Fruit fly (Drosophila melanogaster): ENCODE measurements around the gene CG14401.

Gene CG14401

dm6 chr2L:20858371-20859340, 11.0 kb upstream of the CG14401 start, which contains the start of gene bero:
Gene bero, plus strand, starts transcription at chr2L:20858695.
- no peak for TF ChIP-seq Rel (GFP tag; optimal IDR thresholded peaks at IDR 0.05)
- TF ChIP-seq Rel (tag; optimal IDR thresholded peaks at IDR 0.05) = no peak
- no peak for TF ChIP-seq usp (GFP tag; optimal IDR thresholded peaks at IDR 0.05)
- no peak for TF ChIP-seq jim (GFP tag; optimal IDR thresholded peaks at IDR 0.05)
- no peak for TF ChIP-seq Sp1 (GFP tag; optimal IDR thresholded peaks at IDR 0.05)
- TF ChIP-seq CG9705 (GFP tag; optimal IDR thresholded peaks at IDR 0.05) = no peak

dm6 chr2L:20864764-20865265, 4.8 kb upstream of the CG14401 start, which contains the start of gene CG9338:
Gene CG9338, plus strand, starts transcription at chr2L:20865215.
- no peak for TF ChIP-seq Rel (GFP tag; optimal IDR thresholded peaks at IDR 0.05)
- peak; percentile 66 for TF ChIP-seq Rel (tag; optimal IDR thresholded peaks at IDR 0.05)
- peak; percentile 86 for TF ChIP-seq rgr (GFP tag; optimal IDR thresholded peaks at IDR 0.05)
- peak; percentile 76 for TF ChIP-seq Sp1 (GFP tag; optimal IDR thresholded peaks at IDR 0.05)
- peak; percentile 47 for TF ChIP-seq CrebA (GFP tag; optimal IDR thresholded peaks at IDR 0.05; ENCODE audit: borderline replicate concordance)
- peak; percentile 45 for TF ChIP-seq Jra (GFP tag; optimal IDR thresholded peaks at IDR 0.05)
- peak; percentile 88 for TF ChIP-seq fru (GFP tag; optimal IDR thresholded peaks at IDR 0.05)
- peak; percentile 36 for TF ChIP-seq CG32264 (GFP tag; optimal IDR thresholded peaks at IDR 0.05)
- TF ChIP-seq sv (GFP tag; optimal IDR thresholded peaks at IDR 0.05) = peak; percentile 72
- TF ChIP-seq woc (GFP tag; optimal IDR thresholded peaks at IDR 0.05) = peak; percentile 95
- no peak for TF ChIP-seq usp (GFP tag; optimal IDR thresholded peaks at IDR 0.05)
- no peak for TF ChIP-seq Vsx2 (GFP tag; optimal IDR thresholded peaks at IDR 0.05; ENCODE audit: partially characterized antibody)
- peak; percentile 37 for TF ChIP-seq Hnf4 (GFP tag; optimal IDR thresholded peaks at IDR 0.05)
- TF ChIP-seq jim (GFP tag; optimal IDR thresholded peaks at IDR 0.05) = no peak
- peak; percentile 61 for TF ChIP-seq tai (GFP tag; optimal IDR thresholded peaks at IDR 0.05)
- TF ChIP-seq pan (optimal IDR thresholded peaks at IDR 0.05) = peak; percentile 88
- TF ChIP-seq Dif (GFP tag; optimal IDR thresholded peaks at IDR 0.05; ENCODE audit: partially characterized antibody) = no peak
- TF ChIP-seq OdsH (GFP tag; optimal IDR thresholded peaks at IDR 0.05) = peak; percentile 87
- TF ChIP-seq CG9705 (GFP tag; optimal IDR thresholded peaks at IDR 0.05) = peak; percentile 89
- TF ChIP-seq Mio (GFP tag; optimal IDR thresholded peaks at IDR 0.05) = no peak
- peak; percentile 68 for TF ChIP-seq psq (GFP tag; optimal IDR thresholded peaks at IDR 0.05)
- TF ChIP-seq Dfd (GFP tag; optimal IDR thresholded peaks at IDR 0.05) = no peak
- TF ChIP-seq h (GFP tag; optimal IDR thresholded peaks at IDR 0.05) = peak; percentile 90
- peak; percentile 83 for TF ChIP-seq ey (GFP tag; optimal IDR thresholded peaks at IDR 0.05)
- TF ChIP-seq br (GFP tag; optimal IDR thresholded peaks at IDR 0.05) = peak; percentile 88
- no peak for TF ChIP-seq Hr83 (GFP tag; optimal IDR thresholded peaks at IDR 0.05; ENCODE audit: poor library complexity, severe bottlenecking)
- TF ChIP-seq dmrt93B (GFP tag; optimal IDR thresholded peaks at IDR 0.05) = peak; percentile 90
- TF ChIP-seq HLH106 (tag; optimal IDR thresholded peaks at IDR 0.05) = peak; percentile 94
- TF ChIP-seq GATAd (GFP tag; optimal IDR thresholded peaks at IDR 0.05) = no peak
- TF ChIP-seq foxo (GFP tag; optimal IDR thresholded peaks at IDR 0.05) = peak in 1 of 2 experiments; percentile 87

dm6 chr2L:20867381-20867780, 2.3 kb upstream of the CG14401 start, which contains the start of gene CG31675:
Gene CG31675, plus strand, starts transcription at chr2L:20867755.
- TF ChIP-seq pan (optimal IDR thresholded peaks at IDR 0.05) (no peak), sage (GFP tag; optimal IDR thresholded peaks at IDR 0.05) (no peak), Vsx2 (GFP tag; optimal IDR thresholded peaks at IDR 0.05; ENCODE audit: partially characterized antibody) (no peak), brk (GFP tag; optimal IDR thresholded peaks at IDR 0.05) (no peak), psq (GFP tag; optimal IDR thresholded peaks at IDR 0.05) (no peak), Jra (GFP tag; optimal IDR thresholded peaks at IDR 0.05) (no peak), usp (GFP tag; optimal IDR thresholded peaks at IDR 0.05) (no peak), OdsH (GFP tag; optimal IDR thresholded peaks at IDR 0.05) (no peak), CrebA (GFP tag; optimal IDR thresholded peaks at IDR 0.05; ENCODE audit: borderline replicate concordance) (no peak), Dif (GFP tag; optimal IDR thresholded peaks at IDR 0.05; ENCODE audit: partially characterized antibody) (no peak), Hnf4 (GFP tag; optimal IDR thresholded peaks at IDR 0.05) (no peak), dmrt93B (GFP tag; optimal IDR thresholded peaks at IDR 0.05) (no peak), rgr (GFP tag; optimal IDR thresholded peaks at IDR 0.05) (no peak), ey (GFP tag; optimal IDR thresholded peaks at IDR 0.05) (no peak), CG9705 (GFP tag; optimal IDR thresholded peaks at IDR 0.05) (no peak), Hr83 (GFP tag; optimal IDR thresholded peaks at IDR 0.05; ENCODE audit: poor library complexity, severe bottlenecking) (no peak)

Data from whole organism, wandering third instar larva.